Fruit fly (Drosophila melanogaster) whole organism, prepupa: ENCODE results near the gene CG7829.

ENCODE experiments used
- Blimp-1 ChIP-seq: fragments of 200-800 bp; sonication (Bioruptor generic); optimal IDR thresholded peaks from 3 replicates; lab custom pipeline; 2017; ENCODE audit warnings: missing biosample characterization, missing genetic modification characterization, mild to moderate bottlenecking, moderate library complexity, missing genetic modification reagents
- CG11294 ChIP-seq: fragments of 200-800 bp; sonication (Bioruptor generic); IDR thresholded peaks from 2 replicates; pipeline ENCODE4 v1.3.6; 2022; ENCODE audit warnings: missing biosample characterization, missing genetic modification characterization
- CG11762 ChIP-seq: fragments of 200-800 bp; sonication (Bioruptor generic); optimal IDR thresholded peaks from 3 replicates; lab custom pipeline; 2016; ENCODE audit warnings: missing biosample characterization, missing genetic modification characterization; ENCODE audit not compliant: insufficient read depth
- CG15336 ChIP-seq: fragments of 200-800 bp; sonication (Bioruptor generic); IDR thresholded peaks from 2 replicates; pipeline ENCODE4 v1.3.6; 2022; ENCODE audit warnings: missing biosample characterization, missing genetic modification characterization
- CG1621 ChIP-seq: fragments of 200-800 bp; sonication (Bioruptor generic); optimal IDR thresholded peaks from 3 replicates; lab custom pipeline; 2018; ENCODE audit warnings: missing biosample characterization, mild to moderate bottlenecking, missing genetic modification characterization
- CG16779 ChIP-seq: fragments of 200-800 bp; sonication (Bioruptor generic); optimal IDR thresholded peaks from 3 replicates; lab custom pipeline; 2017; ENCODE audit warnings: missing biosample characterization, mild to moderate bottlenecking, missing genetic modification characterization
- CG3032 ChIP-seq: fragments of 200-800 bp; optimal IDR thresholded peaks from 2 replicates; lab custom pipeline; 2019; ENCODE audit warnings: missing biosample characterization, mild to moderate bottlenecking, missing genetic modification characterization, moderate library complexity
- CG32006 ChIP-seq: fragments of 200-800 bp; sonication (Bioruptor generic); optimal IDR thresholded peaks from 3 replicates; lab custom pipeline; 2017; ENCODE audit warnings: missing biosample characterization, mild to moderate bottlenecking, missing genetic modification characterization
- CG3919 ChIP-seq: fragments of 200-800 bp; sonication (Bioruptor generic); optimal IDR thresholded peaks from 3 replicates; lab custom pipeline; 2016; ENCODE audit warnings: missing biosample characterization, missing genetic modification characterization
- CG4318 ChIP-seq: fragments of 200-800 bp; sonication (Bioruptor generic); optimal IDR thresholded peaks from 3 replicates; lab custom pipeline; 2017; ENCODE audit warnings: missing biosample characterization, mild to moderate bottlenecking, missing genetic modification characterization
- CG6163 ChIP-seq: fragments of 200-800 bp; sonication (Bioruptor generic); IDR thresholded peaks from 3 replicates; pipeline ENCODE4 v1.3.6; 2022; ENCODE audit warnings: missing biosample characterization, missing genetic modification characterization
- CG6276 ChIP-seq: fragments of 200-800 bp; sonication (Bioruptor generic); optimal IDR thresholded peaks from 2 replicates; lab custom pipeline; 2017; ENCODE audit warnings: missing biosample characterization, mild to moderate bottlenecking, missing genetic modification characterization
- CG6792 ChIP-seq: fragments of 200-800 bp; sonication (Bioruptor generic); optimal IDR thresholded peaks from 3 replicates; lab custom pipeline; 2016; ENCODE audit warnings: missing biosample characterization, missing genetic modification characterization
- CG6854 ChIP-seq: fragments of 200-800 bp; sonication (Bioruptor generic); optimal IDR thresholded peaks from 2 replicates; lab custom pipeline; 2017; ENCODE audit warnings: missing biosample characterization, mild to moderate bottlenecking, missing genetic modification characterization
- CG7368 ChIP-seq: fragments of 200-800 bp; sonication (Bioruptor generic); optimal IDR thresholded peaks from 3 replicates; lab custom pipeline; 2016; ENCODE audit warnings: missing biosample characterization, missing genetic modification characterization
- CG8119 ChIP-seq: fragments of 200-800 bp; sonication (Bioruptor generic); IDR thresholded peaks from 3 replicates; pipeline ENCODE4 v1.3.6; 2022; ENCODE audit warnings: missing biosample characterization, missing genetic modification characterization
- CG8632 ChIP-seq: fragments of 200-800 bp; sonication (Bioruptor generic); optimal IDR thresholded peaks from 3 replicates; lab custom pipeline; 2016; ENCODE audit warnings: missing biosample characterization, missing genetic modification characterization
- Eip75B ChIP-seq: fragments of 200-800 bp; sonication (Bioruptor generic); optimal IDR thresholded peaks from 3 replicates; lab custom pipeline; 2016; ENCODE audit warnings: missing biosample characterization, missing genetic modification characterization
- Eip78C ChIP-seq: fragments of 200-800 bp; sonication (Bioruptor generic); peaks from one replicate; lab custom pipeline; 2016; ENCODE audit warnings: missing biosample characterization, missing genetic modification characterization
- Eip93F ChIP-seq: fragments of 200-800 bp; sonication (Bioruptor generic); optimal IDR thresholded peaks from 2 replicates; lab custom pipeline; 2016; ENCODE audit warnings: missing biosample characterization, mild to moderate bottlenecking, missing genetic modification characterization
- Ets21C ChIP-seq: fragments of 200-800 bp; sonication (Bioruptor generic); optimal IDR thresholded peaks from 3 replicates; lab custom pipeline; 2016; ENCODE audit warnings: missing biosample characterization, missing genetic modification characterization
- Ets96B ChIP-seq: fragments of 200-800 bp; optimal IDR thresholded peaks from 2 replicates; lab custom pipeline; 2019; ENCODE audit warnings: missing biosample characterization, mild to moderate bottlenecking, missing genetic modification characterization, moderate library complexity
- Gug ChIP-seq: fragments of 200-800 bp; sonication (Bioruptor generic); IDR thresholded peaks from 2 replicates; pipeline ENCODE4 v1.3.6; 2022; ENCODE audit warnings: missing biosample characterization, missing genetic modification characterization
- Hr38 ChIP-seq: sonication (Bioruptor generic); optimal IDR thresholded peaks from 2 replicates; lab custom pipeline; 2016; ENCODE audit warnings: missing biosample characterization, missing genetic modification characterization
- Hr39 ChIP-seq: fragments of 200-800 bp; sonication (Bioruptor generic); optimal IDR thresholded peaks from 2 replicates; lab custom pipeline; 2016; ENCODE audit warnings: missing biosample characterization, missing genetic modification characterization
- Hr4 ChIP-seq: fragments of 200-800 bp; sonication (Bioruptor generic); optimal IDR thresholded peaks from 3 replicates; lab custom pipeline; 2016; ENCODE audit warnings: missing biosample characterization, missing genetic modification characterization
- Lpt ChIP-seq: fragments of 200-800 bp; sonication (Bioruptor generic); optimal IDR thresholded peaks from 3 replicates; lab custom pipeline; 2016; ENCODE audit warnings: missing biosample characterization, missing genetic modification characterization
- Met ChIP-seq: fragments of 200-800 bp; sonication (Bioruptor generic); optimal IDR thresholded peaks from 3 replicates; lab custom pipeline; 2016; ENCODE audit warnings: missing biosample characterization, missing genetic modification characterization
- Smox ChIP-seq: fragments of 200-800 bp; sonication (Bioruptor generic); optimal IDR thresholded peaks from 3 replicates; lab custom pipeline; 2016; ENCODE audit warnings: missing biosample characterization, missing genetic modification characterization
- Sox102F ChIP-seq: fragments of 200-800 bp; sonication (Bioruptor generic); optimal IDR thresholded peaks from 2 replicates; lab custom pipeline; 2016; ENCODE audit warnings: missing biosample characterization, mild to moderate bottlenecking, missing genetic modification characterization
- Sox15 ChIP-seq: fragments of 200-800 bp; sonication (Bioruptor generic); optimal IDR thresholded peaks from 3 replicates; lab custom pipeline; 2016; ENCODE audit warnings: missing biosample characterization, missing genetic modification characterization
- achi ChIP-seq: fragments of 200-800 bp; sonication (Bioruptor generic); optimal IDR thresholded peaks from 3 replicates; lab custom pipeline; 2016; ENCODE audit warnings: missing biosample characterization, missing genetic modification characterization
- acj6 ChIP-seq: fragments of 200-800 bp; sonication (Bioruptor generic); optimal IDR thresholded peaks from 3 replicates; lab custom pipeline; 2016; ENCODE audit warnings: missing biosample characterization, missing genetic modification characterization
- cyc ChIP-seq: fragments of 200-800 bp; sonication (Bioruptor generic); optimal IDR thresholded peaks from 3 replicates; lab custom pipeline; 2016; ENCODE audit warnings: missing biosample characterization, missing genetic modification characterization
- dac ChIP-seq: fragments of 200-800 bp; sonication (Bioruptor generic); optimal IDR thresholded peaks from 2 replicates; lab custom pipeline; 2017; ENCODE audit warnings: missing biosample characterization, mild to moderate bottlenecking, missing genetic modification characterization
- dsx ChIP-seq: fragments of 200-800 bp; optimal IDR thresholded peaks from 3 replicates; lab custom pipeline; 2019; ENCODE audit warnings: missing biosample characterization, mild to moderate bottlenecking, missing genetic modification characterization, moderate library complexity; ENCODE audit not compliant: poor library complexity, severe bottlenecking
- eg ChIP-seq: fragments of 200-800 bp; sonication (Bioruptor generic); IDR thresholded peaks from 3 replicates; pipeline ENCODE4 v1.3.6; 2022; ENCODE audit warnings: missing biosample characterization, missing genetic modification characterization
- fd59A ChIP-seq: fragments of 200-800 bp; sonication (Bioruptor generic); optimal IDR thresholded peaks from 2 replicates; lab custom pipeline; 2017; ENCODE audit warnings: missing biosample characterization, mild to moderate bottlenecking, missing genetic modification characterization, missing genetic modification reagents
- fkh ChIP-seq: fragments of 200-800 bp; sonication (Bioruptor generic); optimal IDR thresholded peaks from 3 replicates; lab custom pipeline; 2017; ENCODE audit warnings: missing biosample characterization, mild to moderate bottlenecking, missing genetic modification characterization, moderate library complexity
- lz ChIP-seq: fragments of 200-800 bp; sonication (Bioruptor generic); optimal IDR thresholded peaks from 3 replicates; lab custom pipeline; 2016; ENCODE audit warnings: missing biosample characterization, missing genetic modification characterization
- net ChIP-seq: fragments of 200-800 bp; sonication (Bioruptor generic); optimal IDR thresholded peaks from 3 replicates; lab custom pipeline; 2016; ENCODE audit warnings: missing biosample characterization, missing genetic modification characterization
- pdm3 ChIP-seq: fragments of 200-800 bp; sonication (Bioruptor generic); optimal IDR thresholded peaks from 3 replicates; lab custom pipeline; 2016; ENCODE audit warnings: missing biosample characterization, missing genetic modification characterization
- salr ChIP-seq, 2 experiments: fragments of 200-800 bp; sonication (Bioruptor generic); optimal IDR thresholded peaks; 3 replicates each; lab custom pipeline; 2016 to 2018; ENCODE audit warnings: missing biosample characterization in 2 of 2, missing genetic modification characterization in 2 of 2, mild to moderate bottlenecking in 1 of 2
- ss ChIP-seq, 2 experiments: fragments of 200-800 bp; sonication (Bioruptor generic); optimal IDR thresholded peaks; 2 replicates in 1 of 2; 3 replicates in 1 of 2; lab custom pipeline; 2017 to 2018; ENCODE audit warnings: mild to moderate bottlenecking in 2 of 2, missing biosample characterization in 2 of 2, missing genetic modification characterization in 2 of 2, moderate library complexity in 1 of 2

The CG7829 gene

dm6 chr3R:29847126-29847525 lies 29.6 kb upstream of the CG7829 start:
- TF ChIP-seq fd59A (peak; percentile 61), Smox (GFP tag; lab: Kevin White, UChicago) (no peak), Eip93F (GFP tag; lab: Kevin White, UChicago) (no peak), CG3032 (tag; lab: Kevin White, UChicago) (peak; percentile 67), Met (GFP tag; lab: Kevin White, UChicago) (no peak), Hr39 (no peak), CG6854 (GFP tag; lab: Kevin White, UChicago) (no peak), Blimp-1 (GFP tag; lab: Kevin White, UChicago) (no peak), dsx (GFP tag; lab: Kevin White, UChicago) (peak; percentile 45), CG7368 (GFP tag; lab: Kevin White, UChicago) (peak; percentile 38), CG8632 (GFP tag; lab: Kevin White, UChicago) (peak; percentile 10), Eip78C (GFP tag; lab: Kevin White, UChicago) (no peak), CG15336 (peak; percentile 92), CG11762 (peak; percentile 5), CG1621 (tag; lab: Kevin White, UChicago) (peak; percentile 66), eg (GFP tag; lab: Robert Waterston, UW) (peak; percentile 91), CG8119 (GFP tag; lab: Robert Waterston, UW) (peak; percentile 91), salr (GFP tag; optimal IDR thresholded peaks at IDR 0.05; lab: Kevin White, UChicago) (peak in 1 of 2 experiments; percentile 65), Gug (GFP tag; lab: Robert Waterston, UW) (peak; percentile 84), CG6792 (GFP tag; lab: Kevin White, UChicago) (no peak), Lpt (GFP tag; lab: Kevin White, UChicago) (peak; percentile 48), achi (peak; percentile 50), Hr4 (GFP tag; lab: Kevin White, UChicago) (peak; percentile 93), CG32006 (GFP tag; lab: Kevin White, UChicago) (peak; percentile 94), CG6163 (GFP tag; lab: Robert Waterston, UW) (peak; percentile 91), Ets96B (tag; lab: Kevin White, UChicago) (peak; percentile 64), Ets21C (GFP tag; lab: Kevin White, UChicago) (no peak), Sox15 (GFP tag; lab: Kevin White, UChicago) (peak; percentile 3), CG11294 (peak; percentile 50; the same call in 1 of the 2 replicates), CG16779 (peak; percentile 9), net (GFP tag; lab: Kevin White, UChicago) (no peak), CG4318 (peak; percentile 88), Hr38 (peak; percentile 22), acj6 (no peak), dac (GFP tag; lab: Kevin White, UChicago) (peak; percentile 86)

- TF ChIP-seq CG32006 (GFP tag; lab: Kevin White, UChicago) (no peak), salr (GFP tag; optimal IDR thresholded peaks at IDR 0.05; lab: Kevin White, UChicago) (no peak), Ets96B (tag; lab: Kevin White, UChicago) (peak; percentile 7), achi (no peak), Eip75B (GFP tag; lab: Kevin White, UChicago) (peak; percentile 65), CG3919 (GFP tag; lab: Kevin White, UChicago) (peak; percentile 39), CG6854 (GFP tag; lab: Kevin White, UChicago) (no peak), lz (GFP tag; lab: Kevin White, UChicago) (peak; percentile 5), CG8119 (GFP tag; lab: Robert Waterston, UW) (peak; percentile 34; the same call in 1 of the 3 replicates), ss (GFP tag; optimal IDR thresholded peaks at IDR 0.05; lab: Kevin White, UChicago) (peak; percentile 34 to 54), CG6163 (GFP tag; lab: Robert Waterston, UW) (peak; percentile 60; the same call in 2 of the 3 replicates), CG15336 (peak; percentile 26; the same call in 1 of the 2 replicates), pdm3 (GFP tag; lab: Kevin White, UChicago) (peak; percentile 14), Sox102F (GFP tag; lab: Kevin White, UChicago) (peak; percentile 50), dsx (GFP tag; lab: Kevin White, UChicago) (peak; percentile 37), CG3032 (tag; lab: Kevin White, UChicago) (peak; percentile 10), Eip78C (GFP tag; lab: Kevin White, UChicago) (peak; percentile 80), fkh (peak; percentile 61), cyc (GFP tag; lab: Kevin White, UChicago) (no peak), CG6276 (GFP tag; lab: Kevin White, UChicago) (peak; percentile 16), eg (GFP tag; lab: Robert Waterston, UW) (peak; percentile 50; the same call in 1 of the 3 replicates), Met (GFP tag; lab: Kevin White, UChicago) (peak; percentile 4), net (GFP tag; lab: Kevin White, UChicago) (peak; percentile 15), Lpt (GFP tag; lab: Kevin White, UChicago) (peak; percentile 23)
Measured at dm6 chr3R:29841293-29841791, 23.8 kb upstream of the CG7829 start, which contains the start of gene Cad99C. TSS of gene Cad99C (plus strand) at chr3R:29841657.
